Worm (Caenorhabditis elegans) whole organism, L4 larva: ENCODE data around the gene acc-1.

Experiments used
- F10B5.3 ChIP-seq: sonication (generic microtip); optimal IDR thresholded peaks from 2 replicates; lab custom pipeline; 2016; ENCODE audit warnings: mild to moderate bottlenecking, missing genetic modification characterization, missing compliant biosample characterization
- F26F4.8 ChIP-seq: fragments of 200-800 bp; sonication (Bioruptor generic); conservative IDR thresholded peaks from 2 replicates; pipeline ENCODE4 v1.3.6; 2022; ENCODE audit warnings: missing genetic modification characterization, missing compliant biosample characterization
- F37D6.2 ChIP-seq: sonication (generic microtip); optimal IDR thresholded peaks from 2 replicates; lab custom pipeline; 2016; ENCODE audit warnings: mild to moderate bottlenecking, missing genetic modification characterization, missing compliant biosample characterization
- R02D3.7 ChIP-seq: fragments of 150-350 bp; sonication (generic microtip); optimal IDR thresholded peaks from 3 replicates; lab custom pipeline; 2014; ENCODE audit warnings: missing biosample characterization, missing genetic modification characterization
- T26A8.4 ChIP-seq: fragments of 200-800 bp; sonication (Bioruptor generic); IDR thresholded peaks from 2 replicates; pipeline ENCODE4 v1.3.6; 2022; ENCODE audit warnings: missing genetic modification characterization, missing compliant biosample characterization
- Y48G9A.11 ChIP-seq: fragments of 200-800 bp; sonication (Bioruptor generic); IDR thresholded peaks from 2 replicates; pipeline ENCODE4 v1.3.6; 2022; ENCODE audit warnings: missing genetic modification reagents, missing genetic modification characterization, missing compliant biosample characterization
- ZK337.2 ChIP-seq: fragments of 200-800 bp; sonication (Bioruptor generic); IDR thresholded peaks from 2 replicates; pipeline ENCODE4 v1.3.6; 2022; ENCODE audit warnings: missing genetic modification reagents, missing genetic modification characterization, missing compliant biosample characterization
- aha-1 ChIP-seq: fragments of 150-350 bp; peaks from one replicate; lab custom pipeline; 2014; ENCODE audit warnings: missing biosample characterization, missing genetic modification characterization
- ama-1 ChIP-seq: fragments of 150-350 bp; optimal IDR thresholded peaks from 2 replicates; lab custom pipeline; 2014; ENCODE audit warnings: inconsistent platforms, mixed read lengths
- ceh-20 ChIP-seq: fragments of 200-800 bp; sonication (Bioruptor generic); IDR thresholded peaks from 2 replicates; pipeline ENCODE4 v1.3.6; 2022; ENCODE audit warnings: missing genetic modification reagents, missing genetic modification characterization, missing compliant biosample characterization
- ceh-28 ChIP-seq: fragments of 150-350 bp; optimal IDR thresholded peaks from 2 replicates; lab custom pipeline; 2014; ENCODE audit warnings: missing biosample characterization, missing genetic modification reagents, missing genetic modification characterization
- ceh-44 ChIP-seq: fragments of 200-800 bp; sonication (Bioruptor generic); IDR thresholded peaks from 2 replicates; pipeline ENCODE4 v1.3.6; 2022; ENCODE audit warnings: missing genetic modification reagents, missing genetic modification characterization, missing compliant biosample characterization
- ctbp-1 ChIP-seq: fragments of 200-800 bp; sonication (Bioruptor generic); IDR thresholded peaks from 2 replicates; pipeline ENCODE4 v1.3.6; 2022; ENCODE audit warnings: missing genetic modification reagents, missing genetic modification characterization, missing compliant biosample characterization
- daf-12 ChIP-seq: fragments of 150-350 bp; optimal IDR thresholded peaks from 2 replicates; lab custom pipeline; 2014; ENCODE audit warnings: missing biosample characterization, missing genetic modification reagents, missing genetic modification characterization
- daf-16 ChIP-seq, 3 experiments: sonication (generic microtip); optimal IDR thresholded peaks; 2 replicates each; lab custom pipeline; 2016 to 2017; ENCODE audit warnings: missing genetic modification characterization in 3 of 3, missing genetic modification reagents in 3 of 3, mild to moderate bottlenecking in 2 of 3, missing compliant biosample characterization in 2 of 3, missing biosample characterization in 1 of 3, moderate library complexity in 1 of 3
- daf-19 ChIP-seq: fragments of 200-800 bp; sonication (Bioruptor generic); conservative IDR thresholded peaks from 2 replicates; pipeline ENCODE4 v1.3.6; 2022; ENCODE audit warnings: missing genetic modification characterization, missing compliant biosample characterization
- dmd-6 ChIP-seq: fragments of 200-800 bp; sonication (Bioruptor generic); IDR thresholded peaks from 2 replicates; pipeline ENCODE4 v1.3.6; 2022; ENCODE audit warnings: missing genetic modification reagents, missing genetic modification characterization, missing compliant biosample characterization
- dpl-1 ChIP-seq: fragments of 150-350 bp; optimal IDR thresholded peaks from 2 replicates; lab custom pipeline; 2014; ENCODE audit warnings: missing biosample characterization, missing genetic modification reagents, missing genetic modification characterization
- duxl-1 ChIP-seq: sonication (generic microtip); optimal IDR thresholded peaks from 2 replicates; lab custom pipeline; 2016; ENCODE audit warnings: mild to moderate bottlenecking, missing genetic modification characterization, moderate library complexity, missing compliant biosample characterization; ENCODE audit not compliant: poor library complexity
- egl-43 ChIP-seq: fragments of 200-800 bp; sonication (Bioruptor generic); IDR thresholded peaks from 2 replicates; pipeline ENCODE4 v1.3.6; 2022; ENCODE audit warnings: missing genetic modification reagents, missing genetic modification characterization, missing compliant biosample characterization
- fkh-10 ChIP-seq: fragments of 150-350 bp; optimal IDR thresholded peaks from 2 replicates; lab custom pipeline; 2014; ENCODE audit warnings: missing biosample characterization, missing genetic modification reagents, missing genetic modification characterization
- hif-1 ChIP-seq, 2 experiments: sonication (generic microtip); optimal IDR thresholded peaks; 2 replicates each; lab custom pipeline; 2016 to 2017; ENCODE audit warnings: missing compliant biosample characterization in 2 of 2, missing genetic modification characterization in 2 of 2, missing genetic modification reagents in 2 of 2, missing genotype in 2 of 2, mild to moderate bottlenecking in 1 of 2
- hlh-11 ChIP-seq: fragments of 200-800 bp; sonication (Bioruptor generic); optimal IDR thresholded peaks from 2 replicates; lab custom pipeline; 2018; ENCODE audit warnings: mild to moderate bottlenecking, missing genetic modification characterization, missing compliant biosample characterization
- hlh-30 ChIP-seq: sonication (generic microtip); optimal IDR thresholded peaks from 2 replicates; lab custom pipeline; 2017; ENCODE audit warnings: antibody characterized with exemption, mild to moderate bottlenecking, missing genetic modification characterization, missing compliant biosample characterization; ENCODE audit not compliant: insufficient read depth
- hmg-1.1 ChIP-seq: fragments of 200-800 bp; sonication (Bioruptor generic); IDR thresholded peaks from 2 replicates; pipeline ENCODE4 v1.3.6; 2022; ENCODE audit warnings: missing genetic modification reagents, missing genetic modification characterization, missing compliant biosample characterization
- lim-7 ChIP-seq: fragments of 200-800 bp; sonication (Bioruptor generic); IDR thresholded peaks from 2 replicates; pipeline ENCODE4 v1.3.6; 2022; ENCODE audit warnings: missing genetic modification characterization, missing compliant biosample characterization
- lin-15B ChIP-seq: fragments of 150-350 bp; sonication (generic microtip); optimal IDR thresholded peaks from 3 replicates; lab custom pipeline; 2014; ENCODE audit warnings: missing biosample characterization, missing genetic modification characterization
- lin-39 ChIP-seq: fragments of 150-350 bp; optimal IDR thresholded peaks from 2 replicates; lab custom pipeline; 2014; ENCODE audit warnings: missing biosample characterization, missing genetic modification reagents, missing genetic modification characterization
- mdl-1 ChIP-seq, 2 experiments: fragments of 150-350 bp in 1 of 2; sonication (generic microtip) in 1 of 2; optimal IDR thresholded peaks; 2 replicates each; lab custom pipeline; 2014 to 2017; ENCODE audit warnings: missing biosample characterization in 2 of 2, missing genetic modification characterization in 2 of 2
- mdt-29 ChIP-seq: fragments of 200-800 bp; sonication (Bioruptor generic); IDR thresholded peaks from 2 replicates; pipeline ENCODE4 v1.3.6; 2022; ENCODE audit warnings: missing genetic modification reagents, missing genetic modification characterization, missing compliant biosample characterization
- mes-2 ChIP-seq: sonication (generic microtip); optimal IDR thresholded peaks from 2 replicates; lab custom pipeline; 2016; ENCODE audit warnings: missing genotype, mild to moderate bottlenecking, missing genetic modification characterization, missing compliant biosample characterization; ENCODE audit not compliant: poor library complexity, severe bottlenecking
- nhr-102 ChIP-seq: sonication (generic microtip); optimal IDR thresholded peaks from 2 replicates; lab custom pipeline; 2016; ENCODE audit warnings: mild to moderate bottlenecking, missing genetic modification characterization, moderate library complexity, missing compliant biosample characterization
- nhr-11 ChIP-seq: fragments of 150-350 bp; optimal IDR thresholded peaks from 2 replicates; lab custom pipeline; 2014; ENCODE audit warnings: missing biosample characterization, missing genetic modification characterization
- nhr-111 ChIP-seq: fragments of 200-800 bp; sonication (Bioruptor generic); optimal IDR thresholded peaks from 2 replicates; lab custom pipeline; 2018; ENCODE audit warnings: mild to moderate bottlenecking, missing genetic modification characterization, missing compliant biosample characterization
- nhr-237 ChIP-seq: sonication (generic microtip); optimal IDR thresholded peaks from 2 replicates; lab custom pipeline; 2017; ENCODE audit warnings: missing biosample characterization, missing genetic modification characterization
- nhr-25 ChIP-seq: sonication (generic microtip); optimal IDR thresholded peaks from 2 replicates; lab custom pipeline; 2017; ENCODE audit warnings: missing genetic modification characterization, mild to moderate bottlenecking, missing compliant biosample characterization, antibody characterized with exemption, moderate library complexity, borderline replicate concordance; ENCODE audit not compliant: insufficient read depth
- nhr-48 ChIP-seq: sonication (generic microtip); optimal IDR thresholded peaks from 2 replicates; lab custom pipeline; 2016; ENCODE audit warnings: mild to moderate bottlenecking, missing genetic modification characterization, missing compliant biosample characterization
- nhr-76 ChIP-seq: fragments of 150-350 bp; optimal IDR thresholded peaks from 2 replicates; lab custom pipeline; 2014; ENCODE audit warnings: missing biosample characterization, missing genetic modification characterization
- nhr-77 ChIP-seq: fragments of 150-350 bp; optimal IDR thresholded peaks from 2 replicates; lab custom pipeline; 2014; ENCODE audit warnings: missing biosample characterization, missing genetic modification characterization
- pha-4 ChIP-seq, 2 experiments: fragments of 150-350 bp in 1 of 2; fragments of 200-800 bp in 1 of 2; sonication (Bioruptor generic) in 1 of 2; IDR thresholded peaks in 1 of 2; optimal IDR thresholded peaks in 1 of 2; 2 replicates each; pipeline versions ENCODE4 v1.3.6 to Lab custom; 2014 to 2022; ENCODE audit warnings: missing genetic modification characterization in 2 of 2, missing genetic modification reagents in 2 of 2, missing biosample characterization in 1 of 2, missing compliant biosample characterization in 1 of 2
- php-3 ChIP-seq: fragments of 200-800 bp; sonication (Bioruptor generic); IDR thresholded peaks from 2 replicates; pipeline ENCODE4 v1.3.6; 2022; ENCODE audit warnings: missing genetic modification reagents, missing genetic modification characterization, missing compliant biosample characterization
- pqm-1 ChIP-seq: sonication (generic microtip); optimal IDR thresholded peaks from 2 replicates; lab custom pipeline; 2017; ENCODE audit warnings: missing biosample characterization, missing genetic modification characterization
- rbr-2 ChIP-seq: sonication (generic microtip); optimal IDR thresholded peaks from 2 replicates; lab custom pipeline; 2016; ENCODE audit warnings: missing genotype, missing genetic modification characterization, missing compliant biosample characterization
- sdz-12 ChIP-seq: fragments of 200-800 bp; sonication (Bioruptor generic); optimal IDR thresholded peaks from 2 replicates; lab custom pipeline; 2018; ENCODE audit warnings: mild to moderate bottlenecking, missing genetic modification characterization, missing compliant biosample characterization
- snpc-1.2 ChIP-seq: fragments of 200-800 bp; sonication (Bioruptor generic); IDR thresholded peaks from 2 replicates; pipeline ENCODE4 v1.3.6; 2022; ENCODE audit warnings: missing genetic modification reagents, missing genetic modification characterization, missing compliant biosample characterization
- spr-1 ChIP-seq: sonication (generic microtip); optimal IDR thresholded peaks from 2 replicates; lab custom pipeline; 2016; ENCODE audit warnings: mild to moderate bottlenecking, missing genetic modification characterization, missing compliant biosample characterization
- unc-39 ChIP-seq: sonication (generic microtip); optimal IDR thresholded peaks from 2 replicates; lab custom pipeline; 2017; ENCODE audit warnings: missing biosample characterization, missing genetic modification characterization
- vab-7 ChIP-seq: fragments of 200-800 bp; sonication (Bioruptor generic); IDR thresholded peaks from 2 replicates; pipeline ENCODE4 v1.3.6; 2022; ENCODE audit warnings: missing genetic modification reagents, missing genetic modification characterization, missing compliant biosample characterization
- zag-1 ChIP-seq: fragments of 150-350 bp; optimal IDR thresholded peaks from 2 replicates; lab custom pipeline; 2014; ENCODE audit warnings: missing biosample characterization, missing genetic modification characterization

Gene acc-1

ce11 chrIV:9671001-9671652, 13.3 kb downstream of the acc-1 start (continued):
- no peak for TF ChIP-seq nhr-25 (tag; lab: Kevin White, UChicago)
- TF ChIP-seq mes-2 (tag; lab: Kevin White, UChicago), result peak; percentile 5
- no peak for TF ChIP-seq Y48G9A.11
- no peak for TF ChIP-seq fkh-10
- peak; percentile 93 for TF ChIP-seq aha-1 (tag; lab: Kevin White, UChicago)
- TF ChIP-seq nhr-111 (GFP tag; lab: Kevin White, UChicago), result no peak
- no peak for TF ChIP-seq dpl-1 (GFP tag; lab: Kevin White, UChicago)
- peak; percentile 77 for TF ChIP-seq hlh-30 (tag; lab: Kevin White, UChicago)
- no peak for TF ChIP-seq unc-39 (tag; lab: Kevin White, UChicago)
- TF ChIP-seq vab-7 (GFP tag; lab: Robert Waterston, UW), result no peak
- TF ChIP-seq hlh-11, result peak; percentile 84
- TF ChIP-seq F10B5.3 (tag; lab: Kevin White, UChicago), result peak; percentile 12
- TF ChIP-seq ama-1 (lab: Kevin White, UChicago), result no peak
- no peak for TF ChIP-seq spr-1
- TF ChIP-seq F37D6.2 (tag; lab: Kevin White, UChicago), result no peak
- TF ChIP-seq mdt-29 (GFP tag; lab: Robert Waterston, UW), result no peak
- TF ChIP-seq R02D3.7 (tag; lab: Kevin White, UChicago), result no peak
- peak; percentile 86 for TF ChIP-seq dmd-6 (GFP tag; lab: Robert Waterston, UW)
- peak; percentile 79 for TF ChIP-seq pqm-1
- no peak for TF ChIP-seq F26F4.8
- TF ChIP-seq ZK337.2 (GFP tag; lab: Robert Waterston, UW), result no peak
- no peak for TF ChIP-seq nhr-237 (tag; lab: Kevin White, UChicago)
- peak; percentile 24 for TF ChIP-seq nhr-11
- TF ChIP-seq hmg-1.1, result 0 out of 2 replicates have a peak, but pooled peaks have one; percentile 29
- TF ChIP-seq egl-43 (GFP tag; lab: Robert Waterston, UW), result no peak
- TF ChIP-seq snpc-1.2 (GFP tag; lab: Robert Waterston, UW), result no peak
- TF ChIP-seq mdl-1 (tag; optimal IDR thresholded peaks at IDR 0.05; lab: Kevin White, UChicago), result peak; percentile 64 to 84
- no peak for TF ChIP-seq daf-12 (tag; lab: Kevin White, UChicago)
- TF ChIP-seq ceh-28 (tag; lab: Kevin White, UChicago), result no peak
- TF ChIP-seq nhr-102 (tag; lab: Kevin White, UChicago), result no peak
- TF ChIP-seq T26A8.4 (GFP tag; lab: Robert Waterston, UW), result no peak
- peak; percentile 57; the same call in 1 of the 2 replicates for TF ChIP-seq pha-4 (GFP tag; IDR thresholded peaks at IDR 0.05; lab: Robert Waterston, UW)
- TF ChIP-seq pha-4 (tag; optimal IDR thresholded peaks at IDR 0.05; lab: Kevin White, UChicago), result peak; percentile 91
- TF ChIP-seq nhr-48, result peak; percentile 82
- TF ChIP-seq ceh-20 (GFP tag; lab: Robert Waterston, UW), result no peak
- peak in 1 of 2 experiments; percentile 39 for TF ChIP-seq daf-16 (GFP tag; optimal IDR thresholded peaks at IDR 0.05; lab: Kevin White, UChicago)
- TF ChIP-seq daf-16 (tag; optimal IDR thresholded peaks at IDR 0.05; lab: Kevin White, UChicago), result peak; percentile 84
- peak; percentile 13 for TF ChIP-seq rbr-2
- no peak for TF ChIP-seq ctbp-1 (GFP tag; lab: Robert Waterston, UW)
- TF ChIP-seq lin-39 (tag; lab: Kevin White, UChicago), result no peak
- no peak for TF ChIP-seq lin-15B (tag; lab: Kevin White, UChicago)
- TF ChIP-seq lim-7, result no peak
- no peak for TF ChIP-seq ceh-44 (GFP tag; lab: Robert Waterston, UW)
- peak; percentile 86 for TF ChIP-seq nhr-77 (tag; lab: Kevin White, UChicago)
- TF ChIP-seq daf-19 (GFP tag; lab: Robert Waterston, UW), result no peak
- no peak for TF ChIP-seq zag-1 (tag; lab: Kevin White, UChicago)
- TF ChIP-seq hif-1 (tag; optimal IDR thresholded peaks at IDR 0.05; lab: Kevin White, UChicago), result peak in 1 of 2 experiments; percentile 37
- no peak for TF ChIP-seq php-3 (GFP tag; lab: Robert Waterston, UW)
- TF ChIP-seq sdz-12, result no peak
- TF ChIP-seq duxl-1 (tag; lab: Kevin White, UChicago), result peak; percentile 45
- TF ChIP-seq nhr-76 (tag; lab: Kevin White, UChicago), result no peak
